Worm (Caenorhabditis elegans): ENCODE measurements around the gene str-153.

Gene str-153

DNA sequence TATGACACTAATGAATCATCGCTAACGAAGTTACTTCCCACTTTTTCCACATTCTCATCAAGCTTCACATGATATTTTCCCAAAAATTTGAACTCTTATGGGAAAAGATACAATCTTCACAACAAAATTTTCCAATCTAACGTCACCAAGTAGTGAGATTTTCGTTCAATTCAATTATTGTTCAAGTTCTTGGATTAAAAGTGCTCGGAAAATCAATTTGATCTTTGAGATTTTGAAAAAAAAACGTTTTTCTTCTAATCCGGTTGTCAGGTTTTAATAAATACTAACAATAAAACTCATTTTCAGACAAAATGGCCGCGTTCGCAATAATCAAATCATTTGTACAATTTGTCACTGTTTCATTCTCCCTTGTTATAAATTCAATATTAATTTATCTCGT lies at the start of gene str-153:
TSS of gene str-153 (plus strand) at position 301 of the 400 bp plus-strand sequence.
- TF ChIP-seq pqm-1 (tag; optimal IDR thresholded peaks at IDR 0.05), result no peak
- TF ChIP-seq madf-2 (tag; optimal IDR thresholded peaks at IDR 0.05), result no peak
- TF ChIP-seq ceh-24 (tag; optimal IDR thresholded peaks at IDR 0.05), result no peak
- no peak for TF ChIP-seq npax-4 (tag; optimal IDR thresholded peaks at IDR 0.05)
- TF ChIP-seq syd-9 (tag; optimal IDR thresholded peaks at IDR 0.05), result no peak
- TF ChIP-seq sox-4 (tag; optimal IDR thresholded peaks at IDR 0.05), result no peak
- no peak for TF ChIP-seq nhr-11 (tag; optimal IDR thresholded peaks at IDR 0.05)
- TF ChIP-seq ref-2 (tag; optimal IDR thresholded peaks at IDR 0.05), result no peak
- TF ChIP-seq unc-86 (tag; optimal IDR thresholded peaks at IDR 0.05), result no peak
- TF ChIP-seq ceh-31 (tag; optimal IDR thresholded peaks at IDR 0.05), result no peak
- TF ChIP-seq K09A11.1 (tag; optimal IDR thresholded peaks at IDR 0.05; ENCODE audit: insufficient read depth), result no peak
- TF ChIP-seq ceh-6 (GFP tag; optimal IDR thresholded peaks at IDR 0.05), result no peak
- no peak for TF ChIP-seq ceh-2 (tag; optimal IDR thresholded peaks at IDR 0.05)
- TF ChIP-seq tbx-2 (tag; optimal IDR thresholded peaks at IDR 0.05), result no peak
- TF ChIP-seq odd-2 (tag; optimal IDR thresholded peaks at IDR 0.05), result no peak
- no peak for TF ChIP-seq dmd-4 (tag; optimal IDR thresholded peaks at IDR 0.05; ENCODE audit: borderline replicate concordance)
- TF ChIP-seq ama-1 (optimal IDR thresholded peaks at IDR 0.05), result no peak
- no peak for TF ChIP-seq ceh-9 (tag; optimal IDR thresholded peaks at IDR 0.05)

ce11 chrIV:4885435-4885834 lies 48.8 kb upstream of the str-153 start:
- TF ChIP-seq fkh-10 (GFP tag; optimal IDR thresholded peaks at IDR 0.05) (no peak), hlh-6 (tag; optimal IDR thresholded peaks at IDR 0.05) (no peak)

- TF ChIP-seq ceh-18 (tag; optimal IDR thresholded peaks at IDR 0.05) (no peak), pax-1 (tag; optimal IDR thresholded peaks at IDR 0.05) (no peak), ceh-22 (tag; optimal IDR thresholded peaks at IDR 0.05) (no peak), sox-2 (GFP tag; IDR thresholded peaks at IDR 0.05) (no peak)
These were observed 46.9 kb upstream of the str-153 start, which contains the start of gene T08B6.1 for ce11 chrIV:4887258-4887657. Gene T08B6.1 (minus strand): TSS chrIV:4887358.

DNA sequence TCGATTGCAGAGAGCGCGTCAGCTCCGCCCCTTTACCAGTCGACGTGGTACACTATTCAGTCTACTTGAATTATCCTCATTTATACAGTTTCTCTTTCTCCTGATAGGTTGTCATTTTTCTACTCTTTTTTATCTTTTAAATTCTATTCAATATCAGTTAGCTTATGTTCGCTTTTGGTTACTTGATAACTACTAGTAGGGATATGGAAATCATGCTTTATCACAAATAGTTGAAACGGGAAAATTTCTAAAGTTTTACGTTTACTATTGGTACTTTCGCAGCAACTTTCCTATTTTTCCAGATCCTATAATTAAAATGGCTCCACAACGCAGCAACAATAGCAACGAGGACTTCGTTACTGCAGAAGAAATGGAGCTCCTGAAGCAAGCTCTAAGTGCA lies 44.6 kb upstream of the str-153 start, which contains the start of gene sgnh-1:
TSS of gene sgnh-1 (plus strand) at position 301 of the 400 bp plus-strand sequence.
- no peak for TF ChIP-seq ceh-9 (tag; optimal IDR thresholded peaks at IDR 0.05)
- TF ChIP-seq npax-4 (tag; optimal IDR thresholded peaks at IDR 0.05), result no peak
- no peak for TF ChIP-seq fkh-10 (GFP tag; optimal IDR thresholded peaks at IDR 0.05)
- no peak for TF ChIP-seq sox-4 (tag; optimal IDR thresholded peaks at IDR 0.05)
- no peak for TF ChIP-seq tbx-7 (tag; optimal IDR thresholded peaks at IDR 0.05)
- TF ChIP-seq tbx-2 (tag; optimal IDR thresholded peaks at IDR 0.05), result no peak
- TF ChIP-seq ceh-45 (GFP tag; IDR thresholded peaks at IDR 0.05), result no peak
- no peak for TF ChIP-seq odd-2 (tag; optimal IDR thresholded peaks at IDR 0.05)
- no peak for TF ChIP-seq nhr-232 (tag; optimal IDR thresholded peaks at IDR 0.05)
- no peak for TF ChIP-seq ceh-18 (tag; optimal IDR thresholded peaks at IDR 0.05)
- TF ChIP-seq pag-3 (tag; optimal IDR thresholded peaks at IDR 0.05; ENCODE audit: borderline replicate concordance), result no peak
- TF ChIP-seq hlh-30 (tag; optimal IDR thresholded peaks at IDR 0.05; ENCODE audit: insufficient read depth), result no peak
- TF ChIP-seq hlh-6 (tag; optimal IDR thresholded peaks at IDR 0.05), result no peak
- no peak for TF ChIP-seq sdc-2 (tag; optimal IDR thresholded peaks at IDR 0.05)
- no peak for TF ChIP-seq lin-11 (tag; optimal IDR thresholded peaks at IDR 0.05)

ce11 chrIV:4890543-4890942 lies 43.7 kb upstream of the str-153 start, which contains the start of gene T08B6.9:
Gene T08B6.9 (plus strand): TSS chrIV:4890843.
- TF ChIP-seq mec-3 (tag; optimal IDR thresholded peaks at IDR 0.05; ENCODE audit: borderline replicate concordance) (no peak), ceh-45 (GFP tag; IDR thresholded peaks at IDR 0.05) (no peak), hlh-8 (tag; optimal IDR thresholded peaks at IDR 0.05) (no peak), ceh-30 (tag; optimal IDR thresholded peaks at IDR 0.05) (no peak), hlh-30 (tag; optimal IDR thresholded peaks at IDR 0.05; ENCODE audit: insufficient read depth) (no peak), ahr-1 (tag; optimal IDR thresholded peaks at IDR 0.05) (no peak), ceh-6 (GFP tag; optimal IDR thresholded peaks at IDR 0.05) (no peak), rnt-1 (tag; optimal IDR thresholded peaks at IDR 0.05) (no peak), madf-2 (tag; optimal IDR thresholded peaks at IDR 0.05) (no peak), unc-86 (tag; optimal IDR thresholded peaks at IDR 0.05) (no peak), ttx-3 (tag; optimal IDR thresholded peaks at IDR 0.05) (no peak), odd-2 (tag; optimal IDR thresholded peaks at IDR 0.05) (no peak), nfya-1 (tag; optimal IDR thresholded peaks at IDR 0.05) (no peak), nhr-11 (tag; optimal IDR thresholded peaks at IDR 0.05) (no peak), unc-55 (GFP tag; optimal IDR thresholded peaks at IDR 0.05) (no peak)

Data from whole organism, late embryonic.